Worm (Caenorhabditis elegans): ENCODE data around the gene K07F5.22.

DNA sequence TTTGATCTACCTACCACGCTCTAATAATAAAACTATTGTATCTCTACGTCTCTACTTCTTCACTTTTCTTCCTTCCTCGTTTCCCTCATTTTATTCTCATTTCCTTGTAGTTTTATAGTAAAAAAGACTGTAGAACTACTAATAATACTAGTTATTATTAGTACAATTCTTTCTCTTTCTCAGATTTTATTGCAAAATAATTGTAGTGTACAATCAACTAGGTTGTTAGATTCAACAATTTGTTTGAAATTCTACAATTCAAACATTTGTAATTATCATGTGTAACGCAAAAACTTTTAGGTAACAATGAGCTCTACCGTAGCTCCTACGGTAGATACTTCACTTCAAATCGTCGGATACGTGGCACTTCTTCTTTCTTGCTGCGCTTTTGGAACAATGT lies 9.2 kb upstream of the K07F5.22 start, which contains the start of gene K07F5.12:
- TF ChIP-seq ztf-23 (GFP tag; IDR thresholded peaks at IDR 0.05) (no peak), ztf-29 (GFP tag; IDR thresholded peaks at IDR 0.05) (no peak), flt-1 (GFP tag; IDR thresholded peaks at IDR 0.05) (no peak), T22C8.4 (GFP tag; IDR thresholded peaks at IDR 0.05) (no peak), cog-1 (tag; optimal IDR thresholded peaks at IDR 0.05) (no peak)

Data from whole organism, midembryonic.